Fruit fly (Drosophila melanogaster): Measurements from ENCODE around the gene twit.

The twit gene

dm6 chr2L:20874514-20874913 lies 22.1 kb downstream of the twit start (continued):
- TF ChIP-seq Opbp (GFP tag; IDR thresholded peaks at IDR 0.05; ENCODE audit: partially characterized antibody), result 0 out of 3 replicates have a peak, but pooled peaks have one; percentile 46
- 0 out of 3 replicates have a peak, but pooled peaks have one; percentile 43 for TF ChIP-seq mld (GFP tag; IDR thresholded peaks at IDR 0.05; ENCODE audit: partially characterized antibody)
- TF ChIP-seq ato (GFP tag; IDR thresholded peaks at IDR 0.05; ENCODE audit: partially characterized antibody), result peak; percentile 22; the same call in 1 of the 2 replicates
- 0 out of 2 replicates have a peak, but pooled peaks have one; percentile 11 for TF ChIP-seq CG14014 (GFP tag; IDR thresholded peaks at IDR 0.05)
- peak; percentile 97 for TF ChIP-seq cad (GFP tag; optimal IDR thresholded peaks at IDR 0.05)
- TF ChIP-seq Med (GFP tag), result peak; percentile 6
- TF ChIP-seq CG6654 (GFP tag; optimal IDR thresholded peaks at IDR 0.05), result peak; percentile 99
- peak; percentile 54; the same call in 2 of the 3 replicates for TF ChIP-seq CG16813 (GFP tag; IDR thresholded peaks at IDR 0.05; ENCODE audit: partially characterized antibody)
- TF ChIP-seq CG11695 (GFP tag; IDR thresholded peaks at IDR 0.05), result no peak
- TF ChIP-seq Pdp1 (GFP tag; optimal IDR thresholded peaks at IDR 0.05), result peak in 1 of 2 experiments; percentile 87
- peak; percentile 26; the same call in 1 of the 3 replicates for TF ChIP-seq CG7963 (GFP tag; IDR thresholded peaks at IDR 0.05; ENCODE audit: partially characterized antibody)

DNA sequence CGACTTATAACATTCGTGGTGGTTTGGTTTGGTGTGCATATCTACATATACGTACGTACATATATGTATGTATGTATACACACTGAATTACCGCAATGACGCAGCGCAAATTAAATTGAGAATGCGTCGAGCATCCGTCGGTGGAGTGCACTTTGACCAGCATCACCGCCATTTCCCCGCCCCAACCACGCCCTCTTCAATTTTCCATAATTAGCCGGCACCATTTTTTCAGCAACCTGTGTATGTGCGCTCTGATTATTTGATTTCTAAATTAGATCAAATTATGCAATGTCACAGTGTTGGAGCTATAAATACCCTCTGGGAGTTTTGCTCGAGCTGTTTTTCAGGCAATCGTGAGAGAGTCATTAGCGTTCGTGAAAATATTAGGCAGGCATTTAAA lies 25.7 kb downstream of the twit start:
- 0 out of 2 replicates have a peak, but pooled peaks have one; percentile 19 for TF ChIP-seq vvl (GFP tag; IDR thresholded peaks at IDR 0.05)
- TF ChIP-seq Pdp1 (GFP tag; optimal IDR thresholded peaks at IDR 0.05), result peak in 1 of 2 experiments; percentile 49
- no peak for TF ChIP-seq klu (GFP tag; IDR thresholded peaks at IDR 0.05)
- peak; percentile 60 for TF ChIP-seq nom (GFP tag; optimal IDR thresholded peaks at IDR 0.05)
- TF ChIP-seq CG10274 (GFP tag; optimal IDR thresholded peaks at IDR 0.05), result no peak
- TF ChIP-seq Dfd (GFP tag; optimal IDR thresholded peaks at IDR 0.05), result no peak
- peak; percentile 18 for TF ChIP-seq Med (GFP tag)
- no peak for TF ChIP-seq CG3838 (GFP tag; optimal IDR thresholded peaks at IDR 0.05)

DNA sequence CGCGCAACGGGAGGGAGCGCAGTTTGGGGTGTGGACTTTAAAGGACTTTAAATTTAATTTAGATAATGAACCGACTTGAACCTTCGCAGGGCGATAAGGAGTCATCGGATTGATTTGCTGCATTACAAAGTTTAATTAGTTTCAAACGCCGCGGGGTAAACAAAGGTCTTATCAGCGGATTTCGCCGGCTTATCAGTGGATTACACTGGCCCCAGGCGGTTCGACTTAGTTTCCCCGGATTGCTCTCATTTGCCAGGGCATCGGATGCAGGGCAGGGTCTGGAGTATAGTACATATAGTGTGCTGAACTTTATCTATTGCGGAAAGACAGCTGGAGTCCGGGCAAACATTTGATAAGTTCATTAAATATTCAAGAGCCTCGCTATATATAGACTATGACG lies 26.1 kb downstream of the twit start:
- no peak for TF ChIP-seq chm (GFP tag; IDR thresholded peaks at IDR 0.05)
- peak; percentile 75 for TF ChIP-seq Ets65A (GFP tag)
- TF ChIP-seq CG12071 (GFP tag; optimal IDR thresholded peaks at IDR 0.05), result no peak
- peak; percentile 44 for TF ChIP-seq CG34376 (GFP tag; optimal IDR thresholded peaks at IDR 0.05)
- TF ChIP-seq sr (GFP tag; IDR thresholded peaks at IDR 0.05), result no peak
- no peak for TF ChIP-seq fd64A (GFP tag; optimal IDR thresholded peaks at IDR 0.05)
- no peak for TF ChIP-seq HLH3B (GFP tag; IDR thresholded peaks at IDR 0.05)
- no peak for TF ChIP-seq CG1792 (GFP tag; optimal IDR thresholded peaks at IDR 0.05)
- no peak for TF ChIP-seq kni (GFP tag; optimal IDR thresholded peaks at IDR 0.05)
- TF ChIP-seq gem (tag; optimal IDR thresholded peaks at IDR 0.05), result peak; percentile 69
- no peak for TF ChIP-seq stwl (tag; optimal IDR thresholded peaks at IDR 0.05)
- TF ChIP-seq Taf1 (GFP tag; IDR thresholded peaks at IDR 0.05), result no peak
- TF ChIP-seq sens (GFP tag), result peak; percentile 2
- no peak for TF ChIP-seq unc-4 (GFP tag; IDR thresholded peaks at IDR 0.05; ENCODE audit: partially characterized antibody)
- TF ChIP-seq ci (GFP tag; IDR thresholded peaks at IDR 0.05), result no peak
- no peak for TF ChIP-seq dmrt99B (tag; optimal IDR thresholded peaks at IDR 0.05)
- TF ChIP-seq NFAT (GFP tag; IDR thresholded peaks at IDR 0.05), result no peak
- peak; percentile 32 for TF ChIP-seq Med (GFP tag)
- no peak for TF ChIP-seq CG34224 (GFP tag; IDR thresholded peaks at IDR 0.05; ENCODE audit: partially characterized antibody)
- no peak for TF ChIP-seq en (GFP tag; optimal IDR thresholded peaks at IDR 0.05)
- TF ChIP-seq Eip74EF (GFP tag; optimal IDR thresholded peaks at IDR 0.05), result peak in 1 of 2 experiments; percentile 15
- no peak for TF ChIP-seq prd (optimal IDR thresholded peaks at IDR 0.05)
- TF ChIP-seq prd (GFP tag; IDR thresholded peaks at IDR 0.05), result no peak
- no peak for TF ChIP-seq CG8478 (optimal IDR thresholded peaks at IDR 0.05)
- TF ChIP-seq CG6272 (GFP tag; IDR thresholded peaks at IDR 0.05), result no peak
- no peak for TF ChIP-seq H15 (GFP tag; IDR thresholded peaks at IDR 0.05)
- no peak for TF ChIP-seq ranshi (GFP tag; IDR thresholded peaks at IDR 0.05)
- TF ChIP-seq CG15479 (GFP tag; optimal IDR thresholded peaks at IDR 0.05), result peak; percentile 44
- TF ChIP-seq CG2678 (tag; optimal IDR thresholded peaks at IDR 0.05), result no peak
- no peak for TF ChIP-seq CG17385 (GFP tag; optimal IDR thresholded peaks at IDR 0.05)
- no peak for TF ChIP-seq CG10431 (GFP tag; optimal IDR thresholded peaks at IDR 0.05)
- TF ChIP-seq Six4 (GFP tag; optimal IDR thresholded peaks at IDR 0.05), result no peak

Data from whole organism, embryonic.